Fruit fly (Drosophila melanogaster) whole organism, pupa: ENCODE results near the gene Alp10.

Experiments
- CG10348 ChIP-seq: fragments of 200-800 bp; sonication (Bioruptor generic); IDR thresholded peaks from 2 replicates; pipeline ENCODE4 v1.3.6; 2022; ENCODE audit warnings: missing biosample characterization, missing genetic modification characterization
- CG12605 ChIP-seq: fragments of 200-800 bp; sonication (Bioruptor generic); IDR thresholded peaks from 2 replicates; pipeline ENCODE4 v1.3.6; 2022; ENCODE audit warnings: missing biosample characterization, missing genetic modification characterization
- CG13204 ChIP-seq: fragments of 200-800 bp; sonication (Bioruptor generic); optimal IDR thresholded peaks from 2 replicates; lab custom pipeline; 2018; ENCODE audit warnings: missing biosample characterization, mild to moderate bottlenecking, missing genetic modification characterization, moderate library complexity
- CG14655 ChIP-seq: fragments of 200-800 bp; sonication (Bioruptor generic); optimal IDR thresholded peaks from 3 replicates; lab custom pipeline; 2017; ENCODE audit warnings: mild to moderate bottlenecking, missing biosample characterization, missing genetic modification reagents, missing genetic modification characterization
- CG15710 ChIP-seq: fragments of 200-800 bp; sonication (Bioruptor generic); optimal IDR thresholded peaks from 2 replicates; lab custom pipeline; 2018; ENCODE audit warnings: missing biosample characterization, mild to moderate bottlenecking, missing genetic modification characterization, moderate library complexity
- CG17806 ChIP-seq: fragments of 200-800 bp; sonication (Bioruptor generic); optimal IDR thresholded peaks from 2 replicates; lab custom pipeline; 2018; ENCODE audit warnings: missing biosample characterization, mild to moderate bottlenecking, missing genetic modification characterization, moderate library complexity
- CG32121 ChIP-seq: fragments of 200-800 bp; sonication (Bioruptor generic); IDR thresholded peaks from 2 replicates; pipeline ENCODE4 v1.3.6; 2022; ENCODE audit warnings: missing biosample characterization, missing genetic modification characterization
- CG34367 ChIP-seq: fragments of 200-800 bp; sonication (Bioruptor generic); optimal IDR thresholded peaks from 2 replicates; lab custom pipeline; 2018; ENCODE audit warnings: missing biosample characterization, mild to moderate bottlenecking, missing genetic modification characterization
- CG4496 ChIP-seq: fragments of 200-800 bp; sonication (Bioruptor generic); IDR thresholded peaks from 3 replicates; pipeline ENCODE4 v1.3.6; 2022; ENCODE audit warnings: missing biosample characterization, missing genetic modification characterization
- CG8159 ChIP-seq: fragments of 200-800 bp; sonication (Bioruptor generic); optimal IDR thresholded peaks from 3 replicates; lab custom pipeline; 2018; ENCODE audit warnings: missing biosample characterization, mild to moderate bottlenecking, missing genetic modification characterization, moderate library complexity
- CG8301 ChIP-seq: fragments of 200-800 bp; sonication (Bioruptor generic); optimal IDR thresholded peaks from 2 replicates; lab custom pipeline; 2018; ENCODE audit warnings: missing biosample characterization, mild to moderate bottlenecking, missing genetic modification characterization
- CG9948 ChIP-seq: fragments of 200-800 bp; sonication (Bioruptor generic); optimal IDR thresholded peaks from 2 replicates; lab custom pipeline; 2018; ENCODE audit warnings: missing biosample characterization, mild to moderate bottlenecking, missing genetic modification characterization, moderate library complexity
- EcR ChIP-seq: fragments of 200-800 bp; sonication (Bioruptor generic); optimal IDR thresholded peaks from 3 replicates; lab custom pipeline; 2019; ENCODE audit warnings: missing biosample characterization, missing genetic modification characterization, mild to moderate bottlenecking, moderate library complexity, missing genetic modification reagents
- Ets98B ChIP-seq: fragments of 200-800 bp; sonication (Bioruptor generic); IDR thresholded peaks from 2 replicates; pipeline ENCODE4 v1.3.6; 2022; ENCODE audit warnings: missing biosample characterization, missing genetic modification characterization
- Pif1A ChIP-seq: fragments of 200-800 bp; sonication (Bioruptor generic); optimal IDR thresholded peaks from 3 replicates; lab custom pipeline; 2016; ENCODE audit warnings: missing biosample characterization, missing genetic modification characterization
- Pif1B ChIP-seq: fragments of 200-800 bp; sonication (Bioruptor generic); optimal IDR thresholded peaks from 3 replicates; lab custom pipeline; 2016; ENCODE audit warnings: missing biosample characterization, missing genetic modification characterization
- Snoo ChIP-seq: fragments of 200-800 bp; sonication (Bioruptor generic); optimal IDR thresholded peaks from 3 replicates; lab custom pipeline; 2017; ENCODE audit warnings: missing biosample characterization, mild to moderate bottlenecking, missing genetic modification characterization, inconsistent platforms
- fd96Ca ChIP-seq: fragments of 200-800 bp; sonication (Bioruptor generic); IDR thresholded peaks from 3 replicates; pipeline ENCODE4 v1.3.6; 2022; ENCODE audit warnings: missing biosample characterization, missing genetic modification characterization
- gl ChIP-seq: fragments of 200-800 bp; sonication (Bioruptor generic); optimal IDR thresholded peaks from 2 replicates; lab custom pipeline; 2018; ENCODE audit warnings: missing biosample characterization, mild to moderate bottlenecking, missing genetic modification characterization
- rn ChIP-seq: fragments of 200-800 bp; sonication (Bioruptor generic); IDR thresholded peaks from 2 replicates; pipeline ENCODE4 v1.3.6; 2022; ENCODE audit warnings: missing biosample characterization, missing genetic modification characterization

The Alp10 gene

dm6 chr3L:5639474-5639873, 44.4 kb upstream of the Alp10 start:
- no peak for TF ChIP-seq CG9948
- TF ChIP-seq CG4496 (GFP tag; lab: Robert Waterston, UW), result no peak
- peak; percentile 85 for TF ChIP-seq EcR (GFP tag; lab: Kevin White, UChicago)
- TF ChIP-seq CG32121 (GFP tag; lab: Robert Waterston, UW), result no peak
- no peak for TF ChIP-seq CG12605 (GFP tag; lab: Robert Waterston, UW)
- TF ChIP-seq Snoo (tag; lab: Kevin White, UChicago), result no peak
- TF ChIP-seq, all 21 proteins: peak for 1

DNA sequence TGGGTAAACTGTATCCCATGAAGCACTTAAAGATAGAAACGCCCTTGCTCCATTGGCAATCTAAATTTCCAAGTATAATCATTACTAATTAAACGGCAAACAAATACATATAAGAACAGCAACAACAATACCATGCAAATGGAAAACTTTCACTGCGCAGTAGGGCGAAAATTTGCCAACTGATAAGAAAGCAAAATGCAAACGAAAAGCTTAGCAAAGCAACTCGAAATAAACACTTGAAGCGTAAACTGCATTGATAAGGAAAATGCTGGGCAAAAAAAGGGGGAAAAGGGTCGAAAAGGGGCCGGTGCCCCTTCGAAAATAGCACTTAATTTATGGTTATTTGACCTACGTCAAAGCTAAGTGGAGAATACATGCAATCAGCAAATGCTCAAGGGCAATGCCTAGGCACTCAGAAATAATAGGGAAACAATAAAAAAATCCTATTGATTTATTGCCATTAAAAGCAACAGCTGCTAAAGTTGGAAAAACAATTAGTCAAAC, 43.5 kb upstream of the Alp10 start:
- TF ChIP-seq CG12605 (GFP tag; lab: Robert Waterston, UW) (no peak), CG10348 (no peak), gl (tag; lab: Kevin White, UChicago) (no peak), rn (GFP tag; lab: Robert Waterston, UW) (no peak), CG34367 (tag; lab: Kevin White, UChicago) (no peak), CG14655 (GFP tag; lab: Kevin White, UChicago) (no peak), CG8159 (no peak), fd96Ca (GFP tag; lab: Robert Waterston, UW) (no peak), CG32121 (GFP tag; lab: Robert Waterston, UW) (no peak)

dm6 chr3L:5637477-5637876, 42.4 kb upstream of the Alp10 start:
- TF ChIP-seq EcR (GFP tag; lab: Kevin White, UChicago), result peak; percentile 67
- no peak for TF ChIP-seq rn (GFP tag; lab: Robert Waterston, UW)
- TF ChIP-seq CG8301 (tag; lab: Kevin White, UChicago), result peak; percentile 47
- peak; percentile 58 for TF ChIP-seq CG9948
- peak; percentile 62 for TF ChIP-seq CG15710 (tag; lab: Kevin White, UChicago)
- TF ChIP-seq CG17806 (tag; lab: Kevin White, UChicago), result peak; percentile 59
- peak; percentile 63 for TF ChIP-seq Pif1A (GFP tag; lab: Kevin White, UChicago)
- no peak for TF ChIP-seq CG13204 (GFP tag; lab: Kevin White, UChicago)
- no peak for TF ChIP-seq CG4496 (GFP tag; lab: Robert Waterston, UW)
- no peak for TF ChIP-seq CG10348
- peak; percentile 45 for TF ChIP-seq Snoo (tag; lab: Kevin White, UChicago)
- peak; percentile 49 for TF ChIP-seq CG14655 (GFP tag; lab: Kevin White, UChicago)
- TF ChIP-seq Pif1B (GFP tag; lab: Kevin White, UChicago), result peak; percentile 16
- no peak for TF ChIP-seq CG12605 (GFP tag; lab: Robert Waterston, UW)
- TF ChIP-seq gl (tag; lab: Kevin White, UChicago), result no peak
- TF ChIP-seq CG8159, result peak; percentile 76
- peak; percentile 36 for TF ChIP-seq CG34367 (tag; lab: Kevin White, UChicago)

- TF ChIP-seq CG34367 (tag; lab: Kevin White, UChicago) (peak; percentile 23), CG14655 (GFP tag; lab: Kevin White, UChicago) (peak; percentile 42), CG15710 (tag; lab: Kevin White, UChicago) (peak; percentile 29), CG8159 (peak; percentile 55), Pif1B (GFP tag; lab: Kevin White, UChicago) (no peak), CG9948 (peak; percentile 50), CG17806 (tag; lab: Kevin White, UChicago) (peak; percentile 54), rn (GFP tag; lab: Robert Waterston, UW) (no peak), fd96Ca (GFP tag; lab: Robert Waterston, UW) (no peak; the same call in 2 of the 3 replicates), CG12605 (GFP tag; lab: Robert Waterston, UW) (no peak), Ets98B (no peak), Snoo (tag; lab: Kevin White, UChicago) (no peak), EcR (GFP tag; lab: Kevin White, UChicago) (peak; percentile 89), CG13204 (GFP tag; lab: Kevin White, UChicago) (peak; percentile 22), Pif1A (GFP tag; lab: Kevin White, UChicago) (peak; percentile 25), CG8301 (tag; lab: Kevin White, UChicago) (peak; percentile 41)
Measured at dm6 chr3L:5635237-5636025, 40.4 kb upstream of the Alp10 start.

DNA sequence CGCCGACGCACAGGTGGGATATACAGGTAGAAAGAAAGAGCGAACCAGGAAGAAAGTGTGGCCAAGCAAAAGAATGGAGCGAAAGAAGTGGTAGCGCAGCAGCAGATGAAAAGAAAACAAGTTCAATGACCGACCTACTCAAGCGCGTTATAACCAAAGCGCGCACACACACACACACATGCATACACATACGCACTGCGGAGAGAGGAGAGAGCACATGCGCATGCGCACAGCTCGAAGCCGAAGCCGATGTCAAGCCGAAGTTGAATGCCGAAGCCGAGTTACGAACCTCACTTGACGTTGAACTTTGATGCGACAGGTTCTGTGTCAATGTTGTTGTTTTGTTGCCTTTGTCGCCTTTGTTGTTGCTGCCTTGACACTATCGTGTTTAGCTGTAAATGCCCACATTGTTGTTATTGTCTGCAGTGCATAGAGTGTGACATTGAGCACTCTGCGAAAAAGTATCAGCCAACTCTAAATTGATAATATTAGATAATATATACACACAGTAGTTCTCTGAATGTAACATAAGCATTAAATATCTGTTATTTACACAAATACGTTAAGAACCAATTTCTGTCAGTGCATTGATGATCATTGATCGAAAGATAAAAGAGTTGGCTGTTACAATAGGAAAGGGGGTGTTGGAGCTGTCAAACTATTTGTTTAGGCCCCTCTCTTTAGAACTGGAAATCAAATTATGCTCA, 39.3 kb upstream of the Alp10 start:
- TF ChIP-seq CG13204 (GFP tag; lab: Kevin White, UChicago), result peak; percentile 17
- TF ChIP-seq CG4496 (GFP tag; lab: Robert Waterston, UW), result 0 out of 3 replicates have a peak, but pooled peaks have one; percentile 37
- TF ChIP-seq CG10348, result no peak
- TF ChIP-seq Pif1B (GFP tag; lab: Kevin White, UChicago), result no peak
- peak; percentile 3 for TF ChIP-seq Snoo (tag; lab: Kevin White, UChicago)
- peak; percentile 98 for TF ChIP-seq EcR (GFP tag; lab: Kevin White, UChicago)
